Worm (Caenorhabditis elegans): ENCODE measurements around the gene K11D12.12.

The K11D12.12 gene

ce11 chrV:5064761-5065421 lies 12.8 kb downstream of the K11D12.12 start, which contains the start of gene mlk-1 (continued):
- TF ChIP-seq fos-1 (tag; optimal IDR thresholded peaks at IDR 0.05) (no peak), zag-1 (tag; optimal IDR thresholded peaks at IDR 0.05) (no peak), nfya-1 (tag; optimal IDR thresholded peaks at IDR 0.05; ENCODE audit: insufficient read depth) (peak; percentile 76), unc-39 (tag; optimal IDR thresholded peaks at IDR 0.05) (no peak), fkh-2 (tag; optimal IDR thresholded peaks at IDR 0.05) (no peak), nhr-12 (tag; optimal IDR thresholded peaks at IDR 0.05) (no peak)

- TF ChIP-seq ztf-11 (tag; optimal IDR thresholded peaks at IDR 0.05) (no peak), elt-2 (tag; optimal IDR thresholded peaks at IDR 0.05) (peak; percentile 95), jun-1 (tag; optimal IDR thresholded peaks at IDR 0.05) (peak; percentile 76), pha-4 (tag; optimal IDR thresholded peaks at IDR 0.05) (peak; percentile 37), pqm-1 (tag; optimal IDR thresholded peaks at IDR 0.05) (peak; percentile 61)
Observed at ce11 chrV:5067390-5067789, 15.3 kb downstream of the K11D12.12 start.

ce11 chrV:5069440-5069839 lies 17.4 kb downstream of the K11D12.12 start, which contains the start of gene Y58A7A.1:
TSS of gene Y58A7A.1 (minus strand) at chrV:5069540.
- TF ChIP-seq jun-1 (tag; optimal IDR thresholded peaks at IDR 0.05) (no peak), elt-2 (tag; optimal IDR thresholded peaks at IDR 0.05) (no peak), fos-1 (tag; optimal IDR thresholded peaks at IDR 0.05) (no peak), egl-5 (tag; optimal IDR thresholded peaks at IDR 0.05) (no peak), nhr-25 (tag; optimal IDR thresholded peaks at IDR 0.05) (peak; percentile 5), ztf-4 (tag; optimal IDR thresholded peaks at IDR 0.05) (no peak), nhr-11 (tag; optimal IDR thresholded peaks at IDR 0.05) (no peak)

ce11 chrV:5072082-5072481 lies 20.0 kb downstream of the K11D12.12 start, which contains the start of gene Y58A7A.2:
TSS of gene Y58A7A.2 (minus strand) at chrV:5072182.
- TF ChIP-seq nhr-28 (tag; optimal IDR thresholded peaks at IDR 0.05): no peak
- no peak for TF ChIP-seq elt-3 (tag; optimal IDR thresholded peaks at IDR 0.05)
- no peak for TF ChIP-seq nhr-67 (tag; optimal IDR thresholded peaks at IDR 0.05)
- TF ChIP-seq ceh-9 (tag; optimal IDR thresholded peaks at IDR 0.05): no peak
- no peak for TF ChIP-seq snpc-4 (tag; optimal IDR thresholded peaks at IDR 0.05)
- TF ChIP-seq lin-15B (tag; optimal IDR thresholded peaks at IDR 0.05): no peak
- TF ChIP-seq nhr-43 (tag; optimal IDR thresholded peaks at IDR 0.05; ENCODE audit: poor library complexity, severe bottlenecking): no peak
- no peak for TF ChIP-seq tbx-2 (tag; optimal IDR thresholded peaks at IDR 0.05)
- no peak for TF ChIP-seq unc-39 (tag; optimal IDR thresholded peaks at IDR 0.05)
- TF ChIP-seq eor-1 (tag; optimal IDR thresholded peaks at IDR 0.05): no peak
- TF ChIP-seq elt-1 (tag; optimal IDR thresholded peaks at IDR 0.05): no peak
- no peak for TF ChIP-seq nhr-25 (tag; optimal IDR thresholded peaks at IDR 0.05)

ce11 chrV:5080853-5081338 lies 28.8 kb downstream of the K11D12.12 start, which contains the start of gene Y58A7A.3:
TSS of gene Y58A7A.3 (minus strand) at chrV:5080903.
- TF ChIP-seq pqm-1 (tag; optimal IDR thresholded peaks at IDR 0.05) (peak; percentile 28), ztf-11 (tag; optimal IDR thresholded peaks at IDR 0.05) (no peak), lin-15B (tag; optimal IDR thresholded peaks at IDR 0.05) (peak; percentile 2), ztf-4 (tag; optimal IDR thresholded peaks at IDR 0.05) (no peak), pha-4 (tag; optimal IDR thresholded peaks at IDR 0.05) (peak; percentile 75), nhr-23 (tag; optimal IDR thresholded peaks at IDR 0.05) (peak; percentile 72), jun-1 (tag; optimal IDR thresholded peaks at IDR 0.05) (peak; percentile 11), ceh-28 (tag; optimal IDR thresholded peaks at IDR 0.05) (peak; percentile 43), ceh-82 (tag; optimal IDR thresholded peaks at IDR 0.05) (no peak), nhr-43 (tag; optimal IDR thresholded peaks at IDR 0.05; ENCODE audit: poor library complexity, severe bottlenecking) (no peak), elt-1 (tag; optimal IDR thresholded peaks at IDR 0.05) (no peak), nfya-1 (tag; optimal IDR thresholded peaks at IDR 0.05; ENCODE audit: insufficient read depth) (peak; percentile 46), skn-1 (tag; optimal IDR thresholded peaks at IDR 0.05) (peak; percentile 28), elt-2 (tag; optimal IDR thresholded peaks at IDR 0.05) (peak; percentile 36), lin-39 (tag; optimal IDR thresholded peaks at IDR 0.05) (no peak), R02D3.7 (tag; optimal IDR thresholded peaks at IDR 0.05) (no peak), nhr-25 (tag; optimal IDR thresholded peaks at IDR 0.05) (peak; percentile 5)
